Worm (Caenorhabditis elegans): ENCODE results near the gene F58A6.5.

- no peak for TF ChIP-seq dao-5 (tag; optimal IDR thresholded peaks at IDR 0.05)
- TF ChIP-seq him-1 (tag; optimal IDR thresholded peaks at IDR 0.05): no peak
Measured at ce11 chrII:5184661-5185545, 36.7 kb upstream of the F58A6.5 start.
